Fruit fly (Drosophila melanogaster): ENCODE results near the gene CG8281.

The CG8281 gene

dm6 chr3L:7909695-7910463 lies 2.4 kb upstream of the CG8281 start:
- TF ChIP-seq psq (optimal IDR thresholded peaks at IDR 0.05) (no peak), pan (optimal IDR thresholded peaks at IDR 0.05) (no peak), Dll (optimal IDR thresholded peaks at IDR 0.05) (no peak), EcR (GFP tag; optimal IDR thresholded peaks at IDR 0.05) (no peak), usp (GFP tag; optimal IDR thresholded peaks at IDR 0.05) (no peak), CG8478 (optimal IDR thresholded peaks at IDR 0.05) (no peak)

- TF ChIP-seq pan (optimal IDR thresholded peaks at IDR 0.05): no peak
- no peak for TF ChIP-seq CG8478 (optimal IDR thresholded peaks at IDR 0.05)
- no peak for TF ChIP-seq Dll (optimal IDR thresholded peaks at IDR 0.05)
- no peak for TF ChIP-seq usp (GFP tag; optimal IDR thresholded peaks at IDR 0.05)
- no peak for TF ChIP-seq EcR (GFP tag; optimal IDR thresholded peaks at IDR 0.05)
- TF ChIP-seq psq (optimal IDR thresholded peaks at IDR 0.05): no peak
Observed at dm6 chr3L:7910916-7911467, 1.3 kb upstream of the CG8281 start.

- TF ChIP-seq CG8478 (optimal IDR thresholded peaks at IDR 0.05): no peak
- TF ChIP-seq usp (GFP tag; optimal IDR thresholded peaks at IDR 0.05): no peak
- no peak for TF ChIP-seq Dll (optimal IDR thresholded peaks at IDR 0.05)
- no peak for TF ChIP-seq EcR (GFP tag; optimal IDR thresholded peaks at IDR 0.05)
- TF ChIP-seq psq (optimal IDR thresholded peaks at IDR 0.05): no peak
- no peak for TF ChIP-seq pan (optimal IDR thresholded peaks at IDR 0.05)
Observed at dm6 chr3L:7914969-7915596, 2.8 kb downstream of the CG8281 start, which contains the start of gene Tmem43. TSS of gene Tmem43 (minus strand) at chr3L:7915120.

dm6 chr3L:7915808-7916619 lies 3.8 kb downstream of the CG8281 start:
- no peak for TF ChIP-seq EcR (GFP tag; optimal IDR thresholded peaks at IDR 0.05)
- no peak for TF ChIP-seq Dll (optimal IDR thresholded peaks at IDR 0.05)
- no peak for TF ChIP-seq psq (optimal IDR thresholded peaks at IDR 0.05)
- TF ChIP-seq usp (GFP tag; optimal IDR thresholded peaks at IDR 0.05): no peak
- TF ChIP-seq CG8478 (optimal IDR thresholded peaks at IDR 0.05): no peak
- no peak for TF ChIP-seq pan (optimal IDR thresholded peaks at IDR 0.05)

dm6 chr3L:7934200-7934599 lies 21.9 kb downstream of the CG8281 start:
- TF ChIP-seq pan (optimal IDR thresholded peaks at IDR 0.05): no peak
- no peak for TF ChIP-seq Dll (optimal IDR thresholded peaks at IDR 0.05)
- TF ChIP-seq psq (optimal IDR thresholded peaks at IDR 0.05): no peak
- TF ChIP-seq EcR (GFP tag; optimal IDR thresholded peaks at IDR 0.05): no peak
- TF ChIP-seq CG8478 (optimal IDR thresholded peaks at IDR 0.05): no peak

dm6 chr3L:7934857-7935256 lies 22.6 kb downstream of the CG8281 start:
- TF ChIP-seq Dll (optimal IDR thresholded peaks at IDR 0.05) (no peak), EcR (GFP tag; optimal IDR thresholded peaks at IDR 0.05) (no peak), psq (optimal IDR thresholded peaks at IDR 0.05) (no peak), usp (GFP tag; optimal IDR thresholded peaks at IDR 0.05) (no peak), CG8478 (optimal IDR thresholded peaks at IDR 0.05) (no peak), pan (optimal IDR thresholded peaks at IDR 0.05) (no peak)

dm6 chr3L:7935409-7935932 lies 23.2 kb downstream of the CG8281 start:
- TF ChIP-seq pan (optimal IDR thresholded peaks at IDR 0.05): no peak
- TF ChIP-seq psq (optimal IDR thresholded peaks at IDR 0.05): no peak
- TF ChIP-seq EcR (GFP tag; optimal IDR thresholded peaks at IDR 0.05): no peak
- TF ChIP-seq usp (GFP tag; optimal IDR thresholded peaks at IDR 0.05): no peak
- no peak for TF ChIP-seq CG8478 (optimal IDR thresholded peaks at IDR 0.05)
- no peak for TF ChIP-seq Dll (optimal IDR thresholded peaks at IDR 0.05)

dm6 chr3L:7935933-7936494 lies 23.8 kb downstream of the CG8281 start, which contains the start of the genes syd and Srp9:
TSS of gene syd (minus strand) at chr3L:7936120.
TSS of gene Srp9 (plus strand) at chr3L:7936373.
- TF ChIP-seq CG8478 (optimal IDR thresholded peaks at IDR 0.05): no peak
- no peak for TF ChIP-seq psq (optimal IDR thresholded peaks at IDR 0.05)
- TF ChIP-seq usp (GFP tag; optimal IDR thresholded peaks at IDR 0.05): no peak
- TF ChIP-seq pan (optimal IDR thresholded peaks at IDR 0.05): no peak
- no peak for TF ChIP-seq Dll (optimal IDR thresholded peaks at IDR 0.05)
- no peak for TF ChIP-seq EcR (GFP tag; optimal IDR thresholded peaks at IDR 0.05)

- TF ChIP-seq usp (GFP tag; optimal IDR thresholded peaks at IDR 0.05) (no peak), pan (optimal IDR thresholded peaks at IDR 0.05) (no peak), CG8478 (optimal IDR thresholded peaks at IDR 0.05) (no peak), psq (optimal IDR thresholded peaks at IDR 0.05) (no peak)
Observed at dm6 chr3L:7938638-7939037, 26.4 kb downstream of the CG8281 start.

- TF ChIP-seq Dll (optimal IDR thresholded peaks at IDR 0.05) (no peak), pan (optimal IDR thresholded peaks at IDR 0.05) (no peak), EcR (GFP tag; optimal IDR thresholded peaks at IDR 0.05) (no peak), CG8478 (optimal IDR thresholded peaks at IDR 0.05) (no peak), usp (GFP tag; optimal IDR thresholded peaks at IDR 0.05) (no peak), psq (optimal IDR thresholded peaks at IDR 0.05) (no peak)
Observed at dm6 chr3L:7940558-7941238, 28.4 kb downstream of the CG8281 start.

Data from whole organism.